Fruit fly (Drosophila melanogaster): ENCODE data around the gene Ir10a.
A peak's percentile ranks its signal among the peaks of the same experiment; 100 is the strongest.

The Ir10a gene

DNA sequence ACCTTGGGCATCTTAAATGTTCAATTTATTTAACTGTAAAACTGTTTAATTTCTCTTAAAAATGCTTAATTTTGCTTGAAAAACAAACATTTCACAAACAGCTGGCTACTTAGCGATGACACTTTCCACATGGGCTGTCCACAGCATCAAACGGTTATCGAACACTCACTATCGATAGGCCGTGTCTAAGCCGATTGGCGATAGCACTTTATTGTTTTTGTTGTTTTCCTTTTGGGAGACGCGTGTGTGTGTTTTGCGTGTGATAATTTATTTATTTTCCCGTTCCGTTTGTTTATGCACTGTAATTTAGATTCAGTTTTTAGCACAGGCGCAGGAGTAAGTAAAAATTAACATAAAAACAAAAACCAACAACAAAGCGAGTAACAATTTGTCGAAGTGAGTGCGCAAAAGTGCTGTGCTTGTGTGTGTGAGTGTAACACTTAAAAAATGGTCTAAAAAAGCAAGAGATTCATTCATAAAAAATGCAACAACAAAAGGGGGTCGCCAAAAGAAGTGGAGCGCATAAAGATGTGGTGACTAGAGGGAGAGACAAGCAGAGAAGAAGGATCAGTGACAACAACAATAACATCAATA is 14.3 kb upstream of the Ir10a start, which contains the start of gene Gapvd1 (continued):
- TF ChIP-seq dm (GFP tag; optimal IDR thresholded peaks at IDR 0.05): peak; percentile 66
- no peak for TF ChIP-seq Antp (GFP tag; optimal IDR thresholded peaks at IDR 0.05)
- no peak for TF ChIP-seq Optix (GFP tag; IDR thresholded peaks at IDR 0.05)
- no peak for TF ChIP-seq CG8944 (GFP tag; optimal IDR thresholded peaks at IDR 0.05)
- no peak for TF ChIP-seq CG18476 (GFP tag; optimal IDR thresholded peaks at IDR 0.05)
- TF ChIP-seq CG13296 (GFP tag; optimal IDR thresholded peaks at IDR 0.05): no peak
- no peak for TF ChIP-seq Lpt (GFP tag; optimal IDR thresholded peaks at IDR 0.05)
- no peak for TF ChIP-seq Bdp1 (GFP tag; optimal IDR thresholded peaks at IDR 0.05)
- no peak for TF ChIP-seq Ssrp (tag; optimal IDR thresholded peaks at IDR 0.05)
- no peak for TF ChIP-seq CG7839 (tag; optimal IDR thresholded peaks at IDR 0.05)
- TF ChIP-seq CG31388 (GFP tag; optimal IDR thresholded peaks at IDR 0.05): no peak
- peak; percentile 47 for TF ChIP-seq CG8924 (tag; optimal IDR thresholded peaks at IDR 0.05)
- TF ChIP-seq maf-S (GFP tag; optimal IDR thresholded peaks at IDR 0.05): no peak
- no peak for TF ChIP-seq phol (tag; optimal IDR thresholded peaks at IDR 0.05)
- TF ChIP-seq slbo (GFP tag; IDR thresholded peaks at IDR 0.05): peak; percentile 44; the same call in 1 of the 2 replicates
- no peak for TF ChIP-seq yki (optimal IDR thresholded peaks at IDR 0.05)
- TF ChIP-seq CG6175 (GFP tag; IDR thresholded peaks at IDR 0.05): no peak
- TF ChIP-seq mam (GFP tag; optimal IDR thresholded peaks at IDR 0.05): peak; percentile 16
- TF ChIP-seq sqz (GFP tag; optimal IDR thresholded peaks at IDR 0.05): peak; percentile 16
- TF ChIP-seq CG17829 (tag; optimal IDR thresholded peaks at IDR 0.05): peak; percentile 12
- TF ChIP-seq insv (GFP tag; optimal IDR thresholded peaks at IDR 0.05): peak in 1 of 2 experiments; percentile 56
- TF ChIP-seq CG2116 (GFP tag; optimal IDR thresholded peaks at IDR 0.05): peak; percentile 66
- no peak for TF ChIP-seq scrt (GFP tag; optimal IDR thresholded peaks at IDR 0.05)
- no peak for TF ChIP-seq CG1024 (GFP tag; IDR thresholded peaks at IDR 0.05)
- TF ChIP-seq Hr51 (GFP tag; optimal IDR thresholded peaks at IDR 0.05): no peak
- no peak for TF ChIP-seq CG3065 (GFP tag; optimal IDR thresholded peaks at IDR 0.05)
- no peak for TF ChIP-seq CG6254 (GFP tag; optimal IDR thresholded peaks at IDR 0.05)
- TF ChIP-seq CG7372 (GFP tag; IDR thresholded peaks at IDR 0.05): no peak
- peak; percentile 43; the same call in 1 of the 2 replicates for TF ChIP-seq CG2129 (GFP tag; IDR thresholded peaks at IDR 0.05; ENCODE audit: partially characterized antibody)
- no peak for TF ChIP-seq salm (tag; optimal IDR thresholded peaks at IDR 0.05)
- no peak for TF ChIP-seq CG4820 (GFP tag; optimal IDR thresholded peaks at IDR 0.05)
- TF ChIP-seq tup (GFP tag; optimal IDR thresholded peaks at IDR 0.05): no peak
- TF ChIP-seq vfl (GFP tag; optimal IDR thresholded peaks at IDR 0.05): no peak
- TF ChIP-seq pnt (GFP tag; optimal IDR thresholded peaks at IDR 0.05): no peak
- TF ChIP-seq BEAF-32 (GFP tag; optimal IDR thresholded peaks at IDR 0.05): peak; percentile 84
- TF ChIP-seq zen (tag; optimal IDR thresholded peaks at IDR 0.05): no peak
- TF ChIP-seq cas (GFP tag; IDR thresholded peaks at IDR 0.05): no peak
- TF ChIP-seq ewg (GFP tag; optimal IDR thresholded peaks at IDR 0.05): peak; percentile 7
- no peak for TF ChIP-seq jigr1 (GFP tag; IDR thresholded peaks at IDR 0.05)
- TF ChIP-seq CG13775 (GFP tag; optimal IDR thresholded peaks at IDR 0.05): no peak
- peak; percentile 30 for TF ChIP-seq HLH54F (GFP tag; optimal IDR thresholded peaks at IDR 0.05)
- TF ChIP-seq CG12391 (tag; optimal IDR thresholded peaks at IDR 0.05): peak; percentile 9
- peak; percentile 72 for TF ChIP-seq CG17186 (GFP tag; optimal IDR thresholded peaks at IDR 0.05)
- TF ChIP-seq CG14965 (GFP tag; optimal IDR thresholded peaks at IDR 0.05; ENCODE audit: borderline replicate concordance): no peak
- TF ChIP-seq CG15514 (GFP tag; optimal IDR thresholded peaks at IDR 0.05): peak; percentile 67
- no peak for TF ChIP-seq Stat92E (GFP tag; optimal IDR thresholded peaks at IDR 0.05)
- TF ChIP-seq CG1792 (GFP tag; optimal IDR thresholded peaks at IDR 0.05): no peak
- TF ChIP-seq Dll (GFP tag; IDR thresholded peaks at IDR 0.05; ENCODE audit: partially characterized antibody): peak; percentile 82
- TF ChIP-seq Fer2 (tag; optimal IDR thresholded peaks at IDR 0.05): no peak
- TF ChIP-seq Doc2 (GFP tag; IDR thresholded peaks at IDR 0.05): no peak
